Fruit fly (Drosophila melanogaster): ENCODE measurements around the gene Rim2.

dm6 chr2L:1727826-1728619, 3.8 kb upstream of the Rim2 start:
- TF ChIP-seq CG8478 (optimal IDR thresholded peaks at IDR 0.05), result no peak
- TF ChIP-seq CTCF (optimal IDR thresholded peaks at IDR 0.05), result no peak
